Fruit fly (Drosophila melanogaster): ENCODE results near the gene BORCS6.

- no peak for TF ChIP-seq OdsH (GFP tag; optimal IDR thresholded peaks at IDR 0.05)
- TF ChIP-seq esn (GFP tag; optimal IDR thresholded peaks at IDR 0.05) = no peak
- TF ChIP-seq Met (GFP tag; optimal IDR thresholded peaks at IDR 0.05) = no peak
- no peak for TF ChIP-seq CG16779 (tag; optimal IDR thresholded peaks at IDR 0.05)
- no peak for TF ChIP-seq CG7368 (GFP tag; optimal IDR thresholded peaks at IDR 0.05)
- no peak for TF ChIP-seq achi (GFP tag; optimal IDR thresholded peaks at IDR 0.05)
- no peak for TF ChIP-seq net (GFP tag; optimal IDR thresholded peaks at IDR 0.05)
- TF ChIP-seq CG8119 (GFP tag; IDR thresholded peaks at IDR 0.05) = no peak
- no peak for TF ChIP-seq CG10631 (GFP tag; optimal IDR thresholded peaks at IDR 0.05)
- TF ChIP-seq CG10669 (GFP tag; optimal IDR thresholded peaks at IDR 0.05) = no peak
- no peak for TF ChIP-seq CG11294 (GFP tag; IDR thresholded peaks at IDR 0.05)
Measured at dm6 chr3L:565561-565960, 24.9 kb downstream of the BORCS6 start.
